Fruit fly (Drosophila melanogaster): Measurements from ENCODE around the gene CG3191.
A peak's percentile ranks its signal among the peaks of the same experiment; 100 is the strongest.

The CG3191 gene

DNA sequence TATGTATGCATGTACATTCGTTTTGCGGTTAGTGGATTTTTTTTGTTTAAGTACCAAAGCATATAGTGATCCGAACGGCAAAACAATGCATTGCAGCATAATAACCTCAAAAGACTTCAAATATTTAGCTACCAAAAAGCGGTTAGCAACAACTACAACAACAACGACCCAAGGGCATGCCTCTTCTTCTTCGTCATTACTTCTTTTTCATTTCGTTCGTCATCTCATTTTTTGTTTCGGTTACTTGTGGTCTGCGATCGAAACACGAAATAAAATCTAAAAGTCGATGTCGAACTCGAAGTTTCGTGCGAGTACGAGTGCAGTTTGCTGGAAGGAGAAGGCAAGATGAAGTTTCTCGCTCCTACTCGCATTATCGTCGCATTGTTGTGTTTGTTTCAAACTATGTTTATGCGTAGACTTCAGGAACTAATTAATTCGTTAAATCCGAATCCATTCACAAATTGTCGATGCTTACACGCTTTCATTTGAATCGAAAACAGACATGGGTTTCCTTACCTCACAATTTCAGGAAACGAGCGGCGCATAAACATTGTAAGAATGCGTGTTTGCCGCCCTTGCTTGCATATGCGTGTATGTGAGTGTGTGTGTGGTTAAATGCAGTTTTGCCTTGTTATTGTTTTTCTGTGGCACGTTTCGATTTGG, 47.0 kb upstream of the CG3191 start (continued):
- TF ChIP-seq lbe (GFP tag; optimal IDR thresholded peaks at IDR 0.05), result peak; percentile 91
- peak; percentile 95 for TF ChIP-seq dmrt11E (tag; optimal IDR thresholded peaks at IDR 0.05)
- no peak for TF ChIP-seq ro (GFP tag; IDR thresholded peaks at IDR 0.05)
- peak; percentile 80 for TF ChIP-seq PHDP (tag; optimal IDR thresholded peaks at IDR 0.05)
- peak; percentile 72 for TF ChIP-seq CG11723 (GFP tag; optimal IDR thresholded peaks at IDR 0.05)
- peak; percentile 65 for TF ChIP-seq E2f2 (GFP tag; IDR thresholded peaks at IDR 0.05)
- TF ChIP-seq Kr (GFP tag; optimal IDR thresholded peaks at IDR 0.05), result peak; percentile 76
- TF ChIP-seq CG4282 (GFP tag; optimal IDR thresholded peaks at IDR 0.05), result no peak
- peak in 1 of 3 experiments; percentile 91 for TF ChIP-seq Stat92E (GFP tag; optimal IDR thresholded peaks at IDR 0.05)
- peak; percentile 43 for TF ChIP-seq Dek (tag; optimal IDR thresholded peaks at IDR 0.05)
- peak; percentile 82 for TF ChIP-seq cg (GFP tag; optimal IDR thresholded peaks at IDR 0.05)
- peak; percentile 28 for TF ChIP-seq CG2116 (GFP tag; optimal IDR thresholded peaks at IDR 0.05)
- TF ChIP-seq Nf-YC (tag; optimal IDR thresholded peaks at IDR 0.05), result no peak
- TF ChIP-seq CG14050 (GFP tag; IDR thresholded peaks at IDR 0.05), result peak; percentile 78
- TF ChIP-seq CG3407 (GFP tag; optimal IDR thresholded peaks at IDR 0.05), result peak; percentile 83
- peak; percentile 75 for TF ChIP-seq CG15696 (tag; optimal IDR thresholded peaks at IDR 0.05)
- TF ChIP-seq slbo (GFP tag; IDR thresholded peaks at IDR 0.05), result peak; percentile 47; the same call in 1 of the 2 replicates
- peak; percentile 81 for TF ChIP-seq D19A (tag; optimal IDR thresholded peaks at IDR 0.05)
- TF ChIP-seq Trl (optimal IDR thresholded peaks at IDR 0.05), result no peak
- TF ChIP-seq Trl (GFP tag; optimal IDR thresholded peaks at IDR 0.05), result peak; percentile 85
- no peak for TF ChIP-seq nerfin-2 (GFP tag; IDR thresholded peaks at IDR 0.05; ENCODE audit: partially characterized antibody)
- peak; percentile 10 for TF ChIP-seq Dip3 (GFP tag; optimal IDR thresholded peaks at IDR 0.05)
- TF ChIP-seq ttk (GFP tag; IDR thresholded peaks at IDR 0.05), result peak; percentile 73
- TF ChIP-seq jing (GFP tag; optimal IDR thresholded peaks at IDR 0.05), result peak; percentile 67
- peak; percentile 36 for TF ChIP-seq Ets97D (GFP tag; optimal IDR thresholded peaks at IDR 0.05)
- TF ChIP-seq gfzf (GFP tag; optimal IDR thresholded peaks at IDR 0.05), result no peak
- TF ChIP-seq sr (GFP tag; IDR thresholded peaks at IDR 0.05), result peak; percentile 70; the same call in 2 of the 3 replicates
- peak; percentile 93 for TF ChIP-seq CG8924 (tag; optimal IDR thresholded peaks at IDR 0.05)
- peak; percentile 89 for TF ChIP-seq Awh (GFP tag; IDR thresholded peaks at IDR 0.05)
- TF ChIP-seq tll (GFP tag; optimal IDR thresholded peaks at IDR 0.05), result peak in 1 of 2 experiments; percentile 75
- TF ChIP-seq CG9609 (GFP tag; optimal IDR thresholded peaks at IDR 0.05), result peak; percentile 58
- TF ChIP-seq CG13894 (tag; optimal IDR thresholded peaks at IDR 0.05), result no peak
- TF ChIP-seq zfh2 (GFP tag; optimal IDR thresholded peaks at IDR 0.05), result no peak
- peak; percentile 52 for TF ChIP-seq sqz (GFP tag; optimal IDR thresholded peaks at IDR 0.05)
- TF ChIP-seq crp (GFP tag; optimal IDR thresholded peaks at IDR 0.05), result peak in 1 of 2 experiments; percentile 26
- TF ChIP-seq CG8944 (GFP tag; optimal IDR thresholded peaks at IDR 0.05), result peak; percentile 70
- TF ChIP-seq Oaz (GFP tag; IDR thresholded peaks at IDR 0.05), result 0 out of 2 replicates have a peak, but pooled peaks have one; percentile 12
- TF ChIP-seq CG14441 (GFP tag; IDR thresholded peaks at IDR 0.05), result peak; percentile 73
- no peak for TF ChIP-seq CG13624 (GFP tag; optimal IDR thresholded peaks at IDR 0.05)
- peak; percentile 70 for TF ChIP-seq CG18599 (GFP tag; optimal IDR thresholded peaks at IDR 0.05)
- TF ChIP-seq zen (tag; optimal IDR thresholded peaks at IDR 0.05), result peak; percentile 89
- peak; percentile 53 for TF ChIP-seq eyg (GFP tag; optimal IDR thresholded peaks at IDR 0.05)
- peak; percentile 74 for TF ChIP-seq run (tag; optimal IDR thresholded peaks at IDR 0.05)
- peak; percentile 79 for TF ChIP-seq CG4707 (GFP tag; optimal IDR thresholded peaks at IDR 0.05)
- peak; percentile 87 for TF ChIP-seq Sox102F (GFP tag; optimal IDR thresholded peaks at IDR 0.05)
- no peak for TF ChIP-seq CG14965 (GFP tag; optimal IDR thresholded peaks at IDR 0.05; ENCODE audit: borderline replicate concordance)
- no peak for TF ChIP-seq CG10274 (GFP tag; optimal IDR thresholded peaks at IDR 0.05)
- peak; percentile 83 for TF ChIP-seq CG1602 (GFP tag; optimal IDR thresholded peaks at IDR 0.05)
- TF ChIP-seq seq (GFP tag; IDR thresholded peaks at IDR 0.05), result peak; percentile 76

Data from whole organism, embryonic.